Fruit fly (Drosophila melanogaster) whole organism, embryonic: ENCODE data around the gene CG7182.

Experiments used
- Abd-B ChIP-seq: fragments of 200-800 bp; sonication (Bioruptor generic); optimal IDR thresholded peaks from 2 replicates; lab custom pipeline; 2018; ENCODE audit warnings: missing biosample characterization, mild to moderate bottlenecking, missing genetic modification characterization, moderate library complexity
- Ada2b ChIP-seq: fragments of 200-800 bp; sonication (Bioruptor generic); IDR thresholded peaks from 2 replicates; pipeline ENCODE4 v1.3.6; 2022; ENCODE audit warnings: missing biosample characterization, missing genetic modification characterization
- Adf1 ChIP-seq: fragments of 200-800 bp; sonication (Bioruptor generic); IDR thresholded peaks from 2 replicates; pipeline ENCODE4 v1.3.6; 2022; ENCODE audit warnings: missing biosample characterization, missing genetic modification characterization
- CG10209 ChIP-seq: fragments of 200-800 bp; sonication (Bioruptor generic); optimal IDR thresholded peaks from 3 replicates; lab custom pipeline; 2017; ENCODE audit warnings: missing biosample characterization, mild to moderate bottlenecking, missing genetic modification characterization, missing genetic modification reagents
- CG10321 ChIP-seq: fragments of 200-800 bp; sonication (Bioruptor generic); IDR thresholded peaks from 2 replicates; pipeline ENCODE4 v1.3.6; 2022; ENCODE audit warnings: missing biosample characterization, missing genetic modification characterization
- CG11093 ChIP-seq: fragments of 200-800 bp; sonication (Bioruptor generic); IDR thresholded peaks from 3 replicates; pipeline ENCODE4 v1.3.6; 2022; ENCODE audit warnings: missing biosample characterization, missing genetic modification characterization
- CG13424 ChIP-seq: fragments of 200-800 bp; sonication (Bioruptor generic); optimal IDR thresholded peaks from 2 replicates; lab custom pipeline; 2019; ENCODE audit warnings: missing biosample characterization, mild to moderate bottlenecking, missing genetic modification characterization, moderate library complexity
- CG13775 ChIP-seq: fragments of 200-800 bp; sonication (Bioruptor generic); optimal IDR thresholded peaks from 3 replicates; lab custom pipeline; 2017; ENCODE audit warnings: missing biosample characterization, mild to moderate bottlenecking, missing genetic modification characterization
- CG14710 ChIP-seq: fragments of 200-800 bp; sonication (Bioruptor generic); optimal IDR thresholded peaks from 3 replicates; lab custom pipeline; 2019; ENCODE audit warnings: missing biosample characterization, mild to moderate bottlenecking, missing genetic modification characterization, moderate library complexity
- CG17802 ChIP-seq: fragments of 200-800 bp; sonication (Bioruptor generic); optimal IDR thresholded peaks from 2 replicates; lab custom pipeline; 2018; ENCODE audit warnings: missing biosample characterization, mild to moderate bottlenecking, missing genetic modification characterization, moderate library complexity
- CG18599 ChIP-seq: fragments of 200-800 bp; sonication (Bioruptor generic); optimal IDR thresholded peaks from 3 replicates; lab custom pipeline; 2017; ENCODE audit warnings: missing biosample characterization, missing genetic modification characterization, mild to moderate bottlenecking, moderate library complexity, missing genetic modification reagents
- CG2116 ChIP-seq: fragments of 200-800 bp; sonication (Bioruptor generic); optimal IDR thresholded peaks from 3 replicates; lab custom pipeline; 2018; ENCODE audit warnings: missing biosample characterization, mild to moderate bottlenecking, missing genetic modification characterization
- CG3163 ChIP-seq: fragments of 200-800 bp; sonication (Bioruptor generic); optimal IDR thresholded peaks from 3 replicates; lab custom pipeline; 2016; ENCODE audit warnings: missing biosample characterization, missing genetic modification characterization
- CG3281 ChIP-seq: fragments of 200-800 bp; sonication (Bioruptor generic); optimal IDR thresholded peaks from 3 replicates; lab custom pipeline; 2017; ENCODE audit warnings: missing biosample characterization, mild to moderate bottlenecking, missing genetic modification characterization
- CG34224 ChIP-seq: fragments of 200-800 bp; sonication (Bioruptor generic); IDR thresholded peaks from 3 replicates; pipeline ENCODE4 v1.3.6; 2022; ENCODE audit warnings: missing biosample characterization, missing genetic modification characterization; ENCODE audit not compliant: partially characterized antibody
- CG4707 ChIP-seq: fragments of 200-800 bp; sonication (Bioruptor generic); optimal IDR thresholded peaks from 2 replicates; lab custom pipeline; 2018; ENCODE audit warnings: missing biosample characterization, mild to moderate bottlenecking, missing genetic modification characterization, moderate library complexity
- CG7928 ChIP-seq: fragments of 200-800 bp; sonication (Bioruptor generic); optimal IDR thresholded peaks from 2 replicates; lab custom pipeline; 2017; ENCODE audit warnings: missing biosample characterization, mild to moderate bottlenecking, missing genetic modification characterization
- CG7963 ChIP-seq: fragments of 200-800 bp; sonication (Bioruptor generic); IDR thresholded peaks from 3 replicates; pipeline ENCODE4 v1.3.6; 2022; ENCODE audit warnings: missing biosample characterization, missing genetic modification characterization; ENCODE audit not compliant: partially characterized antibody
- CG9932 ChIP-seq: fragments of 200-800 bp; sonication (Bioruptor generic); IDR thresholded peaks from 2 replicates; pipeline ENCODE4 v1.3.6; 2022; ENCODE audit warnings: missing biosample characterization, missing genetic modification characterization
- Dp ChIP-seq: fragments of 200-800 bp; sonication (Bioruptor generic); optimal IDR thresholded peaks from 2 replicates; lab custom pipeline; 2018; ENCODE audit warnings: missing biosample characterization, mild to moderate bottlenecking, missing genetic modification characterization, moderate library complexity
- ERR ChIP-seq: fragments of 200-800 bp; sonication (Bioruptor generic); optimal IDR thresholded peaks from 2 replicates; lab custom pipeline; 2016; ENCODE audit warnings: missing biosample characterization, missing genetic modification characterization
- Gsc ChIP-seq: fragments of 200-800 bp; sonication (Bioruptor generic); IDR thresholded peaks from 2 replicates; pipeline ENCODE4 v1.3.6; 2022; ENCODE audit warnings: missing biosample characterization, missing genetic modification characterization
- Hmx ChIP-seq: fragments of 200-800 bp; sonication (Bioruptor generic); optimal IDR thresholded peaks from 2 replicates; lab custom pipeline; 2016; ENCODE audit warnings: missing biosample characterization, missing genetic modification characterization
- Hr39 ChIP-seq: fragments of >200 bp; optimal IDR thresholded peaks from 2 replicates; lab custom pipeline; 2017
- Hr51 ChIP-seq, 2 experiments: fragments of 200-800 bp; sonication (Bioruptor generic); optimal IDR thresholded peaks; 2 replicates in 1 of 2; 3 replicates in 1 of 2; lab custom pipeline; 2016 to 2018; ENCODE audit warnings: missing biosample characterization in 2 of 2, missing genetic modification characterization in 2 of 2, mild to moderate bottlenecking in 1 of 2, moderate library complexity in 1 of 2
- Jarid2 ChIP-seq: fragments of 200-800 bp; sonication (Bioruptor generic); optimal IDR thresholded peaks from 3 replicates; lab custom pipeline; 2017; ENCODE audit warnings: mild to moderate bottlenecking, missing biosample characterization, missing genetic modification reagents, missing genetic modification characterization
- Lpt ChIP-seq: fragments of >200 bp; optimal IDR thresholded peaks from 2 replicates; lab custom pipeline; 2018; ENCODE audit warnings: missing biosample characterization, missing genetic modification characterization
- Mes4 ChIP-seq: fragments of 200-800 bp; sonication (Bioruptor generic); optimal IDR thresholded peaks from 2 replicates; lab custom pipeline; 2016; ENCODE audit warnings: missing biosample characterization, missing genetic modification characterization
- Opbp ChIP-seq: fragments of 200-800 bp; sonication (Bioruptor generic); IDR thresholded peaks from 3 replicates; pipeline ENCODE4 v1.3.6; 2022; ENCODE audit warnings: missing biosample characterization, missing genetic modification characterization; ENCODE audit not compliant: partially characterized antibody
- Six4 ChIP-seq: fragments of 200-800 bp; sonication (Bioruptor generic); optimal IDR thresholded peaks from 2 replicates; lab custom pipeline; 2016; ENCODE audit warnings: missing biosample characterization, missing genetic modification characterization
- Spps ChIP-seq: fragments of 200-800 bp; sonication (Bioruptor generic); optimal IDR thresholded peaks from 2 replicates; lab custom pipeline; 2018; ENCODE audit warnings: missing biosample characterization, mild to moderate bottlenecking, missing genetic modification characterization
- Sry-δ ChIP-seq: fragments of 200-800 bp; sonication (Bioruptor generic); optimal IDR thresholded peaks from 2 replicates; lab custom pipeline; 2016; ENCODE audit warnings: missing biosample characterization, missing genetic modification characterization
- Stat92E ChIP-seq, 3 experiments: fragments of >200 bp in 2 of 3; fragments of 200-800 bp in 1 of 3; sonication (Bioruptor generic) in 1 of 3; optimal IDR thresholded peaks; 2 replicates each; lab custom pipeline; 2017 to 2019; ENCODE audit warnings: missing biosample characterization in 3 of 3, missing genetic modification characterization in 3 of 3, mild to moderate bottlenecking in 1 of 3, moderate library complexity in 1 of 3
- btn ChIP-seq: fragments of 200-800 bp; sonication (Bioruptor generic); optimal IDR thresholded peaks from 2 replicates; lab custom pipeline; 2016; ENCODE audit warnings: missing biosample characterization, missing genetic modification characterization
- cato ChIP-seq: fragments of 200-800 bp; sonication (Bioruptor generic); optimal IDR thresholded peaks from 2 replicates; lab custom pipeline; 2016; ENCODE audit warnings: missing biosample characterization, missing genetic modification characterization, borderline replicate concordance
- chm ChIP-seq: fragments of 200-800 bp; sonication (Bioruptor generic); IDR thresholded peaks from 2 replicates; pipeline ENCODE4 v1.3.6; 2022; ENCODE audit warnings: missing biosample characterization, missing genetic modification characterization
- eve ChIP-seq, 2 experiments: fragments of >200 bp; optimal IDR thresholded peaks; 2 replicates each; lab custom pipeline; 2017; ENCODE audit warnings: missing biosample characterization in 2 of 2, missing genetic modification characterization in 2 of 2
- jigr1 ChIP-seq: fragments of 200-800 bp; sonication (Bioruptor generic); IDR thresholded peaks from 3 replicates; pipeline ENCODE4 v1.3.6; 2022; ENCODE audit warnings: missing biosample characterization, missing genetic modification characterization
- lmd ChIP-seq: fragments of 200-800 bp; sonication (Bioruptor generic); IDR thresholded peaks from 2 replicates; pipeline ENCODE4 v1.3.6; 2022; ENCODE audit warnings: missing biosample characterization, missing genetic modification characterization
- maf-S ChIP-seq: fragments of 200-800 bp; sonication (Bioruptor generic); optimal IDR thresholded peaks from 2 replicates; lab custom pipeline; 2016; ENCODE audit warnings: missing biosample characterization, missing genetic modification characterization
- odd ChIP-seq: fragments of 200-800 bp; sonication (Bioruptor generic); optimal IDR thresholded peaks from 2 replicates; lab custom pipeline; 2017; ENCODE audit warnings: missing biosample characterization, mild to moderate bottlenecking, missing genetic modification characterization
- phol ChIP-seq: fragments of 200-800 bp; sonication (Bioruptor generic); optimal IDR thresholded peaks from 3 replicates; lab custom pipeline; 2018; ENCODE audit warnings: missing biosample characterization, mild to moderate bottlenecking, missing genetic modification characterization, moderate library complexity
- row ChIP-seq: fragments of 200-800 bp; sonication (Bioruptor generic); IDR thresholded peaks from 3 replicates; pipeline ENCODE4 v1.3.6; 2022; ENCODE audit warnings: missing biosample characterization, missing genetic modification characterization
- sc ChIP-seq, 3 experiments: fragments of >200 bp in 2 of 3; fragments of 200-800 bp in 1 of 3; sonication (Bioruptor generic) in 1 of 3; optimal IDR thresholded peaks; 2 replicates in 2 of 3; 3 replicates in 1 of 3; lab custom pipeline; 2017; ENCODE audit warnings: mild to moderate bottlenecking in 1 of 3, missing biosample characterization in 1 of 3, missing genetic modification characterization in 1 of 3, missing genetic modification reagents in 1 of 3
- sim ChIP-seq: fragments of 200-800 bp; sonication (Bioruptor generic); IDR thresholded peaks from 2 replicates; pipeline ENCODE4 v1.3.6; 2022; ENCODE audit warnings: missing biosample characterization, missing genetic modification characterization
- sob ChIP-seq: fragments of 200-800 bp; sonication (Bioruptor generic); IDR thresholded peaks from 2 replicates; pipeline ENCODE4 v1.3.6; 2022; ENCODE audit warnings: missing biosample characterization, missing genetic modification characterization
- sqz ChIP-seq: fragments of 200-800 bp; sonication (Bioruptor generic); optimal IDR thresholded peaks from 3 replicates; lab custom pipeline; 2018; ENCODE audit warnings: missing biosample characterization, mild to moderate bottlenecking, missing genetic modification characterization
- tup ChIP-seq: fragments of 200-800 bp; sonication (Bioruptor generic); optimal IDR thresholded peaks from 2 replicates; lab custom pipeline; 2016; ENCODE audit warnings: missing biosample characterization, mild to moderate bottlenecking, missing genetic modification characterization, moderate library complexity
- yki ChIP-seq: fragments of >200 bp; optimal IDR thresholded peaks from 3 replicates; lab custom pipeline; 2018
- zfh1 ChIP-seq: fragments of 200-800 bp; sonication (Bioruptor generic); IDR thresholded peaks from 3 replicates; pipeline ENCODE4 v1.3.6; 2022; ENCODE audit warnings: missing biosample characterization, missing genetic modification characterization

The CG7182 gene

DNA sequence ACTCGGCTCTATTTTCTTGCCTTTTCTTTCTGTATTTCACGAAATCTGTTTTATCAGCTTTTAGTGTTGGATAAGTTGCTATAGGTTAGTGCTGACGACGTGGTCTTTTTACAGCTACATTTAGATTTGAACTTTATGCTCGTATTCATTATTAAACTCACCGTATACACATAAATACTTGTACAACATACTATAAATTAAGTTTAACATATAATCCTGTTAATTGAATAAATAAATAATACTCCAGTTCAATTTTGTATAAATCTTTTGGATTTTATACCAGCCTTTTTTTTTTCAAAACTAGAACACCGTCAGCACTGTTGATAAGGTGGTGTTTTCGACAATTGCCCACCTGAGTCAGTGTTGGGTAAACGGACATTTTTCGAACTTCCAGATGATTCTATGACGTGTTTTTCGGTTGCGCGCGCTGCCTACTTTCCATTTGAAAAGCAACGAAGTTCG lies 37.3 kb downstream of the CG7182 start, which contains the start of gene BI-1 (continued):
- TF ChIP-seq Opbp (no peak), Gsc (GFP tag; lab: Robert Waterston, UW) (no peak), phol (tag; lab: Kevin White, UChicago) (peak; percentile 81), Ada2b (GFP tag; lab: Robert Waterston, UW) (no peak), chm (GFP tag; lab: Robert Waterston, UW) (no peak), sqz (GFP tag; lab: Kevin White, UChicago) (no peak), CG13775 (peak; percentile 61), Hmx (GFP tag; lab: Kevin White, UChicago) (peak; percentile 30), Adf1 (GFP tag; lab: Robert Waterston, UW) (0 out of 2 replicates have a peak, but pooled peaks have one; percentile 18), CG11093 (GFP tag; lab: Robert Waterston, UW) (no peak), Hr51 (GFP tag; optimal IDR thresholded peaks at IDR 0.05; lab: Kevin White, UChicago) (peak in 1 of 2 experiments; percentile 5), Hr39 (lab: Kevin White, UChicago) (no peak), CG3163 (GFP tag; lab: Kevin White, UChicago) (no peak), sob (GFP tag; lab: Robert Waterston, UW) (peak; percentile 83), Jarid2 (GFP tag; lab: Kevin White, UChicago) (no peak), CG10321 (GFP tag; lab: Robert Waterston, UW) (no peak), Six4 (GFP tag; lab: Kevin White, UChicago) (no peak), Mes4 (GFP tag; lab: Kevin White, UChicago) (no peak), eve (GFP tag; optimal IDR thresholded peaks at IDR 0.05; lab: Kevin White, UChicago) (no peak), CG17802 (no peak), lmd (GFP tag; lab: Robert Waterston, UW) (peak; percentile 54; the same call in 1 of the 2 replicates), CG7928 (GFP tag; lab: Kevin White, UChicago) (peak; percentile 19), CG18599 (GFP tag; lab: Kevin White, UChicago) (peak; percentile 81), CG14710 (tag; lab: Kevin White, UChicago) (peak; percentile 82), CG3281 (GFP tag; lab: Kevin White, UChicago) (peak; percentile 82), CG10209 (GFP tag; lab: Kevin White, UChicago) (peak; percentile 54), Stat92E (GFP tag; optimal IDR thresholded peaks at IDR 0.05; lab: Kevin White, UChicago) (peak in 1 of 3 experiments; percentile 43), ERR (no peak), CG13424 (tag; lab: Kevin White, UChicago) (peak; percentile 70), jigr1 (GFP tag; lab: Robert Waterston, UW) (no peak), Sry-δ (GFP tag; lab: Kevin White, UChicago) (peak; percentile 13), Spps (tag; lab: Kevin White, UChicago) (no peak), btn (GFP tag; lab: Kevin White, UChicago) (no peak), maf-S (peak; percentile 29), yki (lab: Kevin White, UChicago) (no peak), tup (GFP tag; lab: Kevin White, UChicago) (peak; percentile 39), sc (optimal IDR thresholded peaks at IDR 0.05; lab: Kevin White, UChicago) (no peak), sc (GFP tag; optimal IDR thresholded peaks at IDR 0.05; lab: Kevin White, UChicago) (peak; percentile 42), cato (GFP tag; lab: Kevin White, UChicago) (peak; percentile 19), CG2116 (GFP tag; lab: Kevin White, UChicago) (peak; percentile 22), odd (GFP tag; lab: Kevin White, UChicago) (no peak), Abd-B (GFP tag; lab: Kevin White, UChicago) (no peak), row (GFP tag; lab: Robert Waterston, UW) (peak; percentile 94), CG7963 (GFP tag; lab: Robert Waterston, UW) (no peak), Lpt (GFP tag; lab: Kevin White, UChicago) (no peak), sim (no peak), CG34224 (no peak), Dp (GFP tag; lab: Kevin White, UChicago) (peak; percentile 83), zfh1 (GFP tag; lab: Robert Waterston, UW) (no peak), CG4707 (GFP tag; lab: Kevin White, UChicago) (no peak), CG9932 (GFP tag; lab: Robert Waterston, UW) (peak; percentile 82)
